Fruit fly (Drosophila melanogaster) whole organism, pupa: ENCODE measurements around the gene CG1299.

Experiments used
- CG10348 ChIP-seq: fragments of 200-800 bp; sonication (Bioruptor generic); IDR thresholded peaks from 2 replicates; pipeline ENCODE4 v1.3.6; 2022; ENCODE audit warnings: missing biosample characterization, missing genetic modification characterization
- CG12605 ChIP-seq: fragments of 200-800 bp; sonication (Bioruptor generic); IDR thresholded peaks from 2 replicates; pipeline ENCODE4 v1.3.6; 2022; ENCODE audit warnings: missing biosample characterization, missing genetic modification characterization
- CG13204 ChIP-seq: fragments of 200-800 bp; sonication (Bioruptor generic); optimal IDR thresholded peaks from 2 replicates; lab custom pipeline; 2018; ENCODE audit warnings: missing biosample characterization, mild to moderate bottlenecking, missing genetic modification characterization, moderate library complexity
- CG14655 ChIP-seq: fragments of 200-800 bp; sonication (Bioruptor generic); optimal IDR thresholded peaks from 3 replicates; lab custom pipeline; 2017; ENCODE audit warnings: mild to moderate bottlenecking, missing biosample characterization, missing genetic modification reagents, missing genetic modification characterization
- CG15710 ChIP-seq: fragments of 200-800 bp; sonication (Bioruptor generic); optimal IDR thresholded peaks from 2 replicates; lab custom pipeline; 2018; ENCODE audit warnings: missing biosample characterization, mild to moderate bottlenecking, missing genetic modification characterization, moderate library complexity
- CG17806 ChIP-seq: fragments of 200-800 bp; sonication (Bioruptor generic); optimal IDR thresholded peaks from 2 replicates; lab custom pipeline; 2018; ENCODE audit warnings: missing biosample characterization, mild to moderate bottlenecking, missing genetic modification characterization, moderate library complexity
- CG32121 ChIP-seq: fragments of 200-800 bp; sonication (Bioruptor generic); IDR thresholded peaks from 2 replicates; pipeline ENCODE4 v1.3.6; 2022; ENCODE audit warnings: missing biosample characterization, missing genetic modification characterization
- CG34367 ChIP-seq: fragments of 200-800 bp; sonication (Bioruptor generic); optimal IDR thresholded peaks from 2 replicates; lab custom pipeline; 2018; ENCODE audit warnings: missing biosample characterization, mild to moderate bottlenecking, missing genetic modification characterization
- CG4496 ChIP-seq: fragments of 200-800 bp; sonication (Bioruptor generic); IDR thresholded peaks from 3 replicates; pipeline ENCODE4 v1.3.6; 2022; ENCODE audit warnings: missing biosample characterization, missing genetic modification characterization
- CG8159 ChIP-seq: fragments of 200-800 bp; sonication (Bioruptor generic); optimal IDR thresholded peaks from 3 replicates; lab custom pipeline; 2018; ENCODE audit warnings: missing biosample characterization, mild to moderate bottlenecking, missing genetic modification characterization, moderate library complexity
- CG8301 ChIP-seq: fragments of 200-800 bp; sonication (Bioruptor generic); optimal IDR thresholded peaks from 2 replicates; lab custom pipeline; 2018; ENCODE audit warnings: missing biosample characterization, mild to moderate bottlenecking, missing genetic modification characterization
- CG9948 ChIP-seq: fragments of 200-800 bp; sonication (Bioruptor generic); optimal IDR thresholded peaks from 2 replicates; lab custom pipeline; 2018; ENCODE audit warnings: missing biosample characterization, mild to moderate bottlenecking, missing genetic modification characterization, moderate library complexity
- D1 ChIP-seq: fragments of 200-800 bp; sonication (Bioruptor generic); optimal IDR thresholded peaks from 2 replicates; lab custom pipeline; 2018; ENCODE audit warnings: missing biosample characterization, mild to moderate bottlenecking, missing genetic modification characterization, moderate library complexity
- EcR ChIP-seq: fragments of 200-800 bp; sonication (Bioruptor generic); optimal IDR thresholded peaks from 3 replicates; lab custom pipeline; 2019; ENCODE audit warnings: missing biosample characterization, missing genetic modification characterization, mild to moderate bottlenecking, moderate library complexity, missing genetic modification reagents
- Ets98B ChIP-seq: fragments of 200-800 bp; sonication (Bioruptor generic); IDR thresholded peaks from 2 replicates; pipeline ENCODE4 v1.3.6; 2022; ENCODE audit warnings: missing biosample characterization, missing genetic modification characterization
- Pif1A ChIP-seq: fragments of 200-800 bp; sonication (Bioruptor generic); optimal IDR thresholded peaks from 3 replicates; lab custom pipeline; 2016; ENCODE audit warnings: missing biosample characterization, missing genetic modification characterization
- Pif1B ChIP-seq: fragments of 200-800 bp; sonication (Bioruptor generic); optimal IDR thresholded peaks from 3 replicates; lab custom pipeline; 2016; ENCODE audit warnings: missing biosample characterization, missing genetic modification characterization
- Snoo ChIP-seq: fragments of 200-800 bp; sonication (Bioruptor generic); optimal IDR thresholded peaks from 3 replicates; lab custom pipeline; 2017; ENCODE audit warnings: missing biosample characterization, mild to moderate bottlenecking, missing genetic modification characterization, inconsistent platforms
- fd96Ca ChIP-seq: fragments of 200-800 bp; sonication (Bioruptor generic); IDR thresholded peaks from 3 replicates; pipeline ENCODE4 v1.3.6; 2022; ENCODE audit warnings: missing biosample characterization, missing genetic modification characterization
- gl ChIP-seq: fragments of 200-800 bp; sonication (Bioruptor generic); optimal IDR thresholded peaks from 2 replicates; lab custom pipeline; 2018; ENCODE audit warnings: missing biosample characterization, mild to moderate bottlenecking, missing genetic modification characterization
- rn ChIP-seq: fragments of 200-800 bp; sonication (Bioruptor generic); IDR thresholded peaks from 2 replicates; pipeline ENCODE4 v1.3.6; 2022; ENCODE audit warnings: missing biosample characterization, missing genetic modification characterization

Gene CG1299

DNA sequence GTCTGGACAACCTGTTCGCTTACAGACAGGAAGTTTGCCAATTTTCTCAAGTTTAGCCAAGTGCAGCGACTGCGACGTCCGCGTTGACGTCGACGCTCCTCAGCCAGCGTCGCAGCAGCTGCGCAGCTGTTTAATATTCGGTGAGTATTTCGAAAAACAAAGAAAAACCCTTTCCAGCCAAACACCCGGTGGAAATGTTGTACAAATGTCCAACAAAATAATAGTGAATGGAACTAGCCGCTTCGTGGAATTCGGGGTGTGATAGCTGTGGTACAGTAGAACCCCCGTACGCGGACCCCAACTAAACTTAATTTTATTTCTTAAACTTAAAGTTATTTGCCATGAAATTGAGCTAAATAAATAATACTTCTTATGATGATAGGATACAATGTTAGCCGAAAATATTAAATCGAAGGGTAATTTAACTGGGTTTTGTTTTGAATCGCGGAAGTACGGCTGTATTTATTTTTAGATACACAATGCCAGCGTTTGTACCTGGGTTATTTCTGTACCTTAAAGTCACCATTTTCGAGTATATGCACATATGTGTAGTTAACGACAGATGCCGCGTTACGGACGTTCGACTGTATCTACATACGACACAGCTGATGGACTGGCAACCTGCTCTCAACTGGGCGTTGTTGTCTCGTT, 39.5 kb upstream of the CG1299 start:
- peak; percentile 31 for TF ChIP-seq CG17806 (tag; lab: Kevin White, UChicago)
- TF ChIP-seq CG8301, result peak; percentile 79
- peak; percentile 79 for TF ChIP-seq CG14655 (GFP tag; lab: Kevin White, UChicago)
- TF ChIP-seq gl (tag; lab: Kevin White, UChicago), result peak; percentile 15
- TF ChIP-seq CG32121 (GFP tag; lab: Robert Waterston, UW), result peak; percentile 48
- TF ChIP-seq EcR (GFP tag; lab: Kevin White, UChicago), result no peak
- peak; percentile 55; the same call in 1 of the 3 replicates for TF ChIP-seq fd96Ca (GFP tag; lab: Robert Waterston, UW)
- peak; percentile 58 for TF ChIP-seq Snoo (tag; lab: Kevin White, UChicago)
- TF ChIP-seq CG9948, result peak; percentile 63
- peak; percentile 61 for TF ChIP-seq Ets98B (GFP tag; lab: Robert Waterston, UW)
- TF ChIP-seq rn (GFP tag; lab: Robert Waterston, UW), result no peak
- peak; percentile 66 for TF ChIP-seq CG8159
- peak; percentile 81 for TF ChIP-seq Pif1A (GFP tag; lab: Kevin White, UChicago)
- TF ChIP-seq CG34367 (tag; lab: Kevin White, UChicago), result peak; percentile 41
- TF ChIP-seq CG13204 (GFP tag; lab: Kevin White, UChicago), result peak; percentile 39
- TF ChIP-seq CG10348 (GFP tag; lab: Robert Waterston, UW), result no peak
- no peak for TF ChIP-seq CG12605 (GFP tag; lab: Robert Waterston, UW)
- no peak for TF ChIP-seq D1 (tag; lab: Kevin White, UChicago)
- TF ChIP-seq Pif1B (GFP tag; lab: Kevin White, UChicago), result peak; percentile 41
- peak; percentile 69 for TF ChIP-seq CG15710 (tag; lab: Kevin White, UChicago)
- TF ChIP-seq CG4496 (GFP tag; lab: Robert Waterston, UW), result peak; percentile 59; the same call in 1 of the 3 replicates

DNA sequence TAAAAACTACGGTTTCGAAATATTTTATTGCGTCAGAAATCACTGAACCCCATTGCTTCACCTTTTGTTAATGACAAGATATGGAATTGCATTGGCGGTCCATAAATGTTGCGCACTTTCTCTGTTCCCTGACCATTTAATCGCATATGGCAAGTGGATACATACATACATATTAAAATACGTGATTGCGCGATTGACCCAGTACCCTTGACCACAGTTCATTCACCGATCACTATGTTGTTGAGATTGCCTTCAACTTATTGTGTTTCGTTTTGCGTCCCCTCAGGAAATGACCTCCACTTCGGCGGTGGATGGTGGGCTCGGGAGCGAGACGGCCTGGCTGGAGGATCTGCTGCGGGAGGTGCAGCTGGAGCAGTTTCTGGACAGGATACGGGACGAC, 38.3 kb upstream of the CG1299 start:
- TF ChIP-seq EcR (GFP tag; lab: Kevin White, UChicago) (peak; percentile 92), CG13204 (GFP tag; lab: Kevin White, UChicago) (no peak), CG15710 (tag; lab: Kevin White, UChicago) (no peak), fd96Ca (GFP tag; lab: Robert Waterston, UW) (no peak), CG14655 (GFP tag; lab: Kevin White, UChicago) (no peak), CG10348 (GFP tag; lab: Robert Waterston, UW) (no peak), rn (GFP tag; lab: Robert Waterston, UW) (no peak), D1 (tag; lab: Kevin White, UChicago) (no peak)

DNA sequence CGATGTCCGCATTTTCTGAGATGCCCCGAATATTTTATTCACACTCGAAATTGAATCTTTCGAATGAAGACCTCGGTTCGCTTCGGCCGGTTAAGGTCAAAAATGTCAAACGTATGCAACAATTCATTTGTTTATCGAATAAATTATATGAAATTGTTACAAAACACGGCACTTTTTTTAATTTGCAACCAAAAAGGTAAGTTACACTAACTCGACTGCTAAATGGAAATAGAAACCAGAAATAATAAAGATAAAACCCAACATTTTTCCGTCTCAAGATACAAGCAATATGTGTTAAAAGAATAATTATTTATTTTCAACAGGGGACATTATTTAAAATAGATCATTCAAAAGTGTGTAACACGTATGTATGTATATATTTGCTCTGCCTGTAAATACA, 34.5 kb upstream of the CG1299 start:
- no peak for TF ChIP-seq CG10348 (GFP tag; lab: Robert Waterston, UW)
- no peak for TF ChIP-seq CG13204 (GFP tag; lab: Kevin White, UChicago)
- no peak for TF ChIP-seq CG15710 (tag; lab: Kevin White, UChicago)
- TF ChIP-seq gl (tag; lab: Kevin White, UChicago), result no peak
- no peak for TF ChIP-seq CG4496 (GFP tag; lab: Robert Waterston, UW)
- no peak for TF ChIP-seq D1 (tag; lab: Kevin White, UChicago)
- TF ChIP-seq Snoo (tag; lab: Kevin White, UChicago), result no peak
- TF ChIP-seq CG17806 (tag; lab: Kevin White, UChicago), result no peak

DNA sequence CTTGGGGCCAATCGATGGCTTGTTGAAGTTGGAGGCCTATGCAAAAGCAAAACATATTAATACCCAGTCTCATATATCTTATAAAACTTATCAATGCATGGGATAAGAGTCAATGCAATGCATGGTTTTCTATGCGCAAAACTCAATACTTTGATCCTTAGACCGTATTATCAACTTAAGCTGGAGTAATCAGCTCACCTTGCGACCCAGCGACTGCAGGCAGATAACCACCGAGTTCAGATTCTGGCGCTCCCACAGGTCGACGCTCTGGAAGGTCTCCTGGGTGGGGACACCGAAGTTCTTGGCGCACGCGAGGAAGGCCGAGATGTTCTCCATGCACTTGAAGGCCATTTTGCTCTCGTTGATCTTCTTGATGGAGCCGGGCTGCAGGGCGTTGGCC, 33.4 kb upstream of the CG1299 start:
- TF ChIP-seq CG34367 (tag; lab: Kevin White, UChicago) (no peak), fd96Ca (GFP tag; lab: Robert Waterston, UW) (no peak), Ets98B (GFP tag; lab: Robert Waterston, UW) (no peak)

DNA sequence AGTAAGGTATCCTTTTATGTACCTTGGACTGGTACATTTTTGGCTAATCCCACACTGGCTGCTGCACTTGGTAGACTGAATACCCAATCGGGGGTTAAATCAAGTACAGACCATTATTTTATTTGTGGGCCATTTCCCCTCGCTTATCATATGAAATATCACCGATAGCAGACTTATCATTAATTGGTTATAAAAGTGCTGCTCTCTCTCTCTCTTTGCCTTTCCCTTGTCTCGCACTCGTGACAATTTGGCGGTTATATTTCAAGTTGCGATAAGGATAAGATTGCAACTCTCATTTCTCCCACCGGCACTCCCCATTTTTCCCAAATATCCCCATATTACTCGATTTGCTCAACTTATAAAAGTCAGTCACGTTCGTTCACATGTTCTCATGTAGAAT, 32.8 kb upstream of the CG1299 start:
- no peak for TF ChIP-seq CG15710 (tag; lab: Kevin White, UChicago)

DNA sequence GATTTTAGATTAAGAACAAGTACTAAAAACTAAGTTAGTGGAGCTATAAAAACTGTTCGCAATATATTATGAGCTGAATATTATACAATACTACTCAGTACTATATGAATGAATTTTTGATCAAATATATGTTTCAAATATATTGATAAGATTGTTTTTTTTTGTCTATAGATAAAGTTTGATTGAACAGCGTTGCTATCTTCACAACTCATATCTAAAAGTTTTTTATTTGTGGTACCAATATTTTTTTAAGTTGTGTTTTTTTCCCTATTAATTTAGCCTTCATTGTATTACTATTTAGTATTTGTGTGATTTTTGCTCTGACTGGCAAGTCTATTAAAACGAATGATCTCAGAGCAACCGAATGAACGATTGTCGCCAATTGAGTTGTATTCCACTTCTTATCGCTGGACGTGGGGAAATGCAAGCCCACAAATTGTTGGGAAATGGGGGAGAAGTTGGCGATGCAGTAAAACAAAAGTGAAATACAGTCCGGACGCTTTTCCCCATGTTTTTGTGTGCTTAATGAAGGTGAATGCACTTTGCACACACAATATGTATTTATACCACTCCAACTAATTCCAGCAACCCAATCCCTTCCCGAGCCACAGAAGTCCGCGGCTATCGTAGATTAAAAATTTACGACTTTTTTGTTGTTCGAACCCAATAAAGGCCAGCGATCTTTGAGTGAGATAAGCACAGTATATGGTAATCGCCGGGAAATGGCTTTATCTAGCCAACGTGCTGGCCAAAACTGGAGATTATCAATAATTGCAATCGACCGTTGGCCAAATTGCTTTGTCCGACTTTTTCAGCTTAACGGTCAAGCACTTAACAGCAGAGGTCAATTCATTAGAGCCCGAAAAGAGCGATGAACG, 31.8 kb upstream of the CG1299 start:
- TF ChIP-seq CG4496 (GFP tag; lab: Robert Waterston, UW) (peak; percentile 43; the same call in 1 of the 3 replicates), D1 (tag; lab: Kevin White, UChicago) (no peak), Snoo (tag; lab: Kevin White, UChicago) (no peak), gl (tag; lab: Kevin White, UChicago) (no peak), Pif1B (GFP tag; lab: Kevin White, UChicago) (no peak), CG32121 (GFP tag; lab: Robert Waterston, UW) (peak; percentile 59; the same call in 1 of the 2 replicates), CG17806 (tag; lab: Kevin White, UChicago) (peak; percentile 36), CG14655 (GFP tag; lab: Kevin White, UChicago) (no peak), fd96Ca (GFP tag; lab: Robert Waterston, UW) (no peak), EcR (GFP tag; lab: Kevin White, UChicago) (peak; percentile 63), CG15710 (tag; lab: Kevin White, UChicago) (no peak), Pif1A (GFP tag; lab: Kevin White, UChicago) (no peak), CG12605 (GFP tag; lab: Robert Waterston, UW) (peak; percentile 36; the same call in 1 of the 2 replicates), CG9948 (peak; percentile 8), CG34367 (tag; lab: Kevin White, UChicago) (no peak), rn (GFP tag; lab: Robert Waterston, UW) (no peak), CG10348 (GFP tag; lab: Robert Waterston, UW) (no peak), CG8301 (peak; percentile 40), Ets98B (GFP tag; lab: Robert Waterston, UW) (peak; percentile 46; the same call in 1 of the 2 replicates), CG13204 (GFP tag; lab: Kevin White, UChicago) (no peak), CG8159 (peak; percentile 47)
- TF ChIP-seq, all 21 proteins: peak for 9
